Worm (Caenorhabditis elegans): ENCODE results near the gene smf-2.

The smf-2 gene

DNA sequence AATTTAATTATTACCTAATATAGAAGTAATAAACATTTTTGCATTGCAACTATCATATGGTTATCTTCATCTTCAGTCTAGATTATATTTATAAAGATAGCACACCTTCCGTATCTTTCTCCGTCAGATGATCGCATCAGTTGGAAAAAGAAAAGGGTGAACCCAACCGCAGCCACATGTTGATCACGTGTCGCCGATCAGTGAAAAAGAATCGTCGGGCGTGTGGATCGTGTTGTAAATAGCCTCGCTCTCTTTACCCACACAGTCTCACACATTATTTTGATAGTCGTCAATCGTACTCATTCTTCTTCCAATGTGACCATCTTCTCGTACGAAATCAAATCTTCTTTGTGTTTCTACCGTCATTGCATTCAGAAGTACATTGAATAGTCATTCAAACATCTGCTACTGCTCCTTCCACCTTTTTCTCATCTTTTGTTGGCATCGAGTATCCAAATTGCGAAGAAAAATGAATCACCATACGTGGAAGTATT is 25.4 kb upstream of the smf-2 start:
- TF ChIP-seq lin-13 (GFP tag; optimal IDR thresholded peaks at IDR 0.05) (peak; percentile 88), gmeb-1 (tag; optimal IDR thresholded peaks at IDR 0.05) (peak; percentile 87), fos-1 (tag; optimal IDR thresholded peaks at IDR 0.05) (peak; percentile 89), sma-9 (GFP tag; optimal IDR thresholded peaks at IDR 0.05) (peak; percentile 99), sma-9 (tag; optimal IDR thresholded peaks at IDR 0.05) (peak; percentile 60), ceh-16 (tag; optimal IDR thresholded peaks at IDR 0.05) (peak; percentile 97), R02D3.7 (tag; optimal IDR thresholded peaks at IDR 0.05) (no peak), sem-4 (tag; optimal IDR thresholded peaks at IDR 0.05) (peak; percentile 97), lin-11 (tag; optimal IDR thresholded peaks at IDR 0.05) (peak; percentile 42), lsy-2 (tag; optimal IDR thresholded peaks at IDR 0.05) (peak in 1 of 2 experiments; percentile 89), egl-27 (tag; optimal IDR thresholded peaks at IDR 0.05) (peak; percentile 90), ceh-82 (tag; optimal IDR thresholded peaks at IDR 0.05) (no peak), blmp-1 (tag; optimal IDR thresholded peaks at IDR 0.05; ENCODE audit: insufficient read depth) (peak; percentile 93), lin-39 (tag; optimal IDR thresholded peaks at IDR 0.05) (no peak), snpc-4 (tag; optimal IDR thresholded peaks at IDR 0.05) (peak; percentile 68), nhr-12 (tag; optimal IDR thresholded peaks at IDR 0.05) (peak; percentile 17), nhr-25 (tag; optimal IDR thresholded peaks at IDR 0.05) (peak; percentile 98), ama-1 (optimal IDR thresholded peaks at IDR 0.05) (peak; percentile 97), F13H6.1 (tag; optimal IDR thresholded peaks at IDR 0.05) (peak; percentile 96), mdl-1 (tag; optimal IDR thresholded peaks at IDR 0.05) (peak; percentile 98 to 99), mab-5 (tag; optimal IDR thresholded peaks at IDR 0.05) (peak; percentile 76), ztf-4 (tag; optimal IDR thresholded peaks at IDR 0.05) (peak; percentile 95), Y55F3AM.14 (GFP tag; optimal IDR thresholded peaks at IDR 0.05) (peak; percentile 91), crh-2 (tag; optimal IDR thresholded peaks at IDR 0.05) (peak; percentile 98), nhr-129 (tag; optimal IDR thresholded peaks at IDR 0.05) (peak; percentile 97), zag-1 (tag; optimal IDR thresholded peaks at IDR 0.05) (no peak), elt-1 (tag; optimal IDR thresholded peaks at IDR 0.05) (peak; percentile 96), unc-62 (GFP tag; optimal IDR thresholded peaks at IDR 0.05) (peak; percentile 37), peb-1 (tag; optimal IDR thresholded peaks at IDR 0.05) (no peak), sma-3 (GFP tag; optimal IDR thresholded peaks at IDR 0.05) (peak; percentile 98), nhr-21 (tag; optimal IDR thresholded peaks at IDR 0.05) (peak; percentile 99), C34F6.9 (tag; optimal IDR thresholded peaks at IDR 0.05) (peak; percentile 78), nhr-6 (tag; optimal IDR thresholded peaks at IDR 0.05) (peak; percentile 90), nhr-237 (tag; optimal IDR thresholded peaks at IDR 0.05) (no peak), nhr-10 (tag; optimal IDR thresholded peaks at IDR 0.05) (no peak)

DNA sequence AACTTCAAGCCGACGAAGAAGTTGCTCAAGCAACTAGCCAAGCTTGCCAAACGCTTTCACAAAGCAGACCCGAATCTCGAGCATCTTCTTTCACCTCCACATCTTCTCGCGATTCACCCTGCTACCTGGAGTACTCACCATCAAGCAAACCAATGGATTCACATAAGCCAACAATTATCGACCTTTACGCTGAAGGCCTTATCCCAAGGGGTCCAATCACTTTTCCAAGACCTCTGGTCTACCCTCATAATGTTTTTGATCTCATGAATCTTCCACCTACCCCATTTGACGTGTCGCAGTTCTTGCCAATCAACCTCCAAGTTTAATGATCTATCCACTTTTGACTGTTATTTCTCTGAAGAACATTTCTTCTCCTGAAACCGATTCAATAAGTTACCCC is 24.8 kb upstream of the smf-2 start:
- TF ChIP-seq dmd-4 (tag; optimal IDR thresholded peaks at IDR 0.05) (no peak), nhr-6 (tag; optimal IDR thresholded peaks at IDR 0.05) (no peak), C34F6.9 (tag; optimal IDR thresholded peaks at IDR 0.05) (no peak), ZK546.5 (tag; optimal IDR thresholded peaks at IDR 0.05) (no peak), sma-9 (GFP tag; optimal IDR thresholded peaks at IDR 0.05) (no peak), sma-9 (tag; optimal IDR thresholded peaks at IDR 0.05) (no peak), R02D3.7 (tag; optimal IDR thresholded peaks at IDR 0.05) (no peak), blmp-1 (tag; optimal IDR thresholded peaks at IDR 0.05; ENCODE audit: insufficient read depth) (no peak), sma-3 (GFP tag; optimal IDR thresholded peaks at IDR 0.05) (no peak), alr-1 (tag; optimal IDR thresholded peaks at IDR 0.05) (no peak), lsy-2 (tag; optimal IDR thresholded peaks at IDR 0.05) (no peak), peb-1 (tag; optimal IDR thresholded peaks at IDR 0.05) (no peak), ztf-11 (tag; optimal IDR thresholded peaks at IDR 0.05) (no peak)

DNA sequence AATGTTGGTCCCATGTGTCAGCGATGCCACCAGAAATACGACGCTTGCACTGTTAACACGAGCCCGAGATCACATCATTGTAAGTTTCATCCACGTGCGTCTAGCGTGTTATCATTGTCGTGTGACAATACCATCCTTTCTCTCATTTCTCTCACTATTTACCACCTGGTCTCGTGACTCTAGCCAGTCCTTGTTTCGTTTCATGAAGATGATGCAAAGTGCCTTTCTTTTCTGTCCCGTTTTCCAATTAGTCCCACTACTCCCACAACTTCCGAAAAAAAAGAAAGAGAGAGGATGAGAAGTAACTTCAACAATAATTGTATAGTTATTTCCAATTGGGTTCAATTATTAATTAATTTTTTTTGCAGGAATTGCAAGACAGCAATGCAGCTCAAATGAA is 24.4 kb upstream of the smf-2 start:
- peak; percentile 61 for TF ChIP-seq nhr-21 (tag; optimal IDR thresholded peaks at IDR 0.05)
- no peak for TF ChIP-seq blmp-1 (tag; optimal IDR thresholded peaks at IDR 0.05; ENCODE audit: insufficient read depth)
- TF ChIP-seq lin-13 (GFP tag; optimal IDR thresholded peaks at IDR 0.05) = peak; percentile 41
- peak; percentile 57 for TF ChIP-seq C34F6.9 (tag; optimal IDR thresholded peaks at IDR 0.05)
- no peak for TF ChIP-seq mab-5 (tag; optimal IDR thresholded peaks at IDR 0.05)
- no peak for TF ChIP-seq nhr-77 (tag; optimal IDR thresholded peaks at IDR 0.05)
- TF ChIP-seq nhr-12 (tag; optimal IDR thresholded peaks at IDR 0.05) = no peak
- no peak for TF ChIP-seq alr-1 (tag; optimal IDR thresholded peaks at IDR 0.05)
- TF ChIP-seq skn-1 (tag; optimal IDR thresholded peaks at IDR 0.05) = no peak
- TF ChIP-seq R02D3.7 (tag; optimal IDR thresholded peaks at IDR 0.05) = no peak
- peak; percentile 74 for TF ChIP-seq F13H6.1 (tag; optimal IDR thresholded peaks at IDR 0.05)
- TF ChIP-seq ceh-82 (tag; optimal IDR thresholded peaks at IDR 0.05) = no peak
- no peak for TF ChIP-seq nhr-23 (tag; optimal IDR thresholded peaks at IDR 0.05)
- TF ChIP-seq sma-3 (GFP tag; optimal IDR thresholded peaks at IDR 0.05) = peak; percentile 34
- no peak for TF ChIP-seq lin-39 (tag; optimal IDR thresholded peaks at IDR 0.05)
- peak; percentile 99 to 100 for TF ChIP-seq mdl-1 (tag; optimal IDR thresholded peaks at IDR 0.05)
- no peak for TF ChIP-seq dmd-4 (tag; optimal IDR thresholded peaks at IDR 0.05)
- peak; percentile 73 for TF ChIP-seq ztf-4 (tag; optimal IDR thresholded peaks at IDR 0.05)
- no peak for TF ChIP-seq nhr-11 (tag; optimal IDR thresholded peaks at IDR 0.05)
- TF ChIP-seq nhr-25 (tag; optimal IDR thresholded peaks at IDR 0.05) = peak; percentile 70
- no peak for TF ChIP-seq mbf-1 (tag; optimal IDR thresholded peaks at IDR 0.05)
- no peak for TF ChIP-seq zag-1 (tag; optimal IDR thresholded peaks at IDR 0.05)
- no peak for TF ChIP-seq unc-55 (GFP tag; optimal IDR thresholded peaks at IDR 0.05)
- TF ChIP-seq elt-1 (tag; optimal IDR thresholded peaks at IDR 0.05) = no peak
- TF ChIP-seq Y55F3AM.14 (GFP tag; optimal IDR thresholded peaks at IDR 0.05) = no peak
- TF ChIP-seq aly-2 (tag; optimal IDR thresholded peaks at IDR 0.05) = no peak
- TF ChIP-seq nhr-237 (tag; optimal IDR thresholded peaks at IDR 0.05) = no peak
- peak in 1 of 2 experiments; percentile 72 for TF ChIP-seq lsy-2 (tag; optimal IDR thresholded peaks at IDR 0.05)
- TF ChIP-seq nhr-6 (tag; optimal IDR thresholded peaks at IDR 0.05) = peak; percentile 82
- TF ChIP-seq ceh-16 (tag; optimal IDR thresholded peaks at IDR 0.05) = no peak
- peak; percentile 86 for TF ChIP-seq sem-4 (tag; optimal IDR thresholded peaks at IDR 0.05)
- no peak for TF ChIP-seq lin-11 (tag; optimal IDR thresholded peaks at IDR 0.05)
- TF ChIP-seq elt-3 (tag; optimal IDR thresholded peaks at IDR 0.05) = no peak

Measured in whole organism, L2 larva.